Worm (Caenorhabditis elegans): ENCODE results near the gene srlf-23.

srlf-23 gene

DNA sequence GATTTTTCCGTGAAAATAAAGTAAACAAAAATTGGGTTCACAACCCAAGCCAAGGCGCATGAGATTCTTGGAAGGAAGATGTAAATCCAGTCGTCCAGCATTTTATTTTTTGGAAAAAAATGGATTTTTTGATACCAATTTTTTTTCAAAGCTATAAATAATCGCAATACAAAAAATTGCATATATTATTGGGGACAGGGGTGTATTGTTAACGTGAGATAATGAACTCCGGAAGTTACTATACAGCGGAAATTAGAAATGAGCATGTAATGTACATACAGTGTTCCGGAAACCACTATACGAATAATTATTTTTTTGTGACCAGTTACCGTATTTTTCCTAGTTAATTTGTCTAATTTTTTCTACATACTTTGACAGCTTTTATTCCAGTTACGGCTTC, 9.0 kb downstream of the srlf-23 start, which contains the start of gene srj-38:
Gene srj-38, minus strand, starts transcription at position 101 of the 400 bp plus-strand sequence.
- TF ChIP-seq hmg-1.1 (GFP tag; IDR thresholded peaks at IDR 0.05) (no peak), mxl-3 (GFP tag; optimal IDR thresholded peaks at IDR 0.05) (no peak), zfp-3 (GFP tag; conservative IDR thresholded peaks at IDR 0.05) (no peak), arid-1 (GFP tag; conservative IDR thresholded peaks at IDR 0.05) (no peak)

DNA sequence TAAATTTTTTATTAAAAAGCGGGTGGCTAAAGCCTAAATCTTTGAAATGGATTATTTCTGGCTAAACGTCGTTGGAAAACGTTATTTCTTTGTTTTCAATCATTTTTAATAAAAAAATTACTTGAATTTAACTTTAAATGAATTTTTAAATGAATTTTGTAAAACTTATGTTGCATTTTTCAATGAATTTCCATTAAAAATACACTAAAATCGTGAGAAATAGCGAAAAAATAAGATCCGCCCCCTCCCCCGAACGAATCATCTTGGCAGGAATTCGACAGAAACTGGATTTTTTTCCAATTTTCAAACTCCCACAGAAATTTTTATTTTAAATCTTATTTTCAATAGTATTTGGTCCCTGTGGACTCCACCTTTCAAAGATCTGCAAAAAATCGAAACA, 14.2 kb downstream of the srlf-23 start, which contains the start of gene srg-53:
Gene srg-53, plus strand, starts transcription at position 301 of the 400 bp plus-strand sequence.
- no peak for TF ChIP-seq Y105C5A.15 (GFP tag; IDR thresholded peaks at IDR 0.05)
- no peak for TF ChIP-seq hif-1 (tag; optimal IDR thresholded peaks at IDR 0.05)
- TF ChIP-seq ceh-32 (tag; optimal IDR thresholded peaks at IDR 0.05; ENCODE audit: poor library complexity), result no peak
- TF ChIP-seq vab-7 (GFP tag; IDR thresholded peaks at IDR 0.05), result no peak
- TF ChIP-seq pqm-1 (tag; optimal IDR thresholded peaks at IDR 0.05), result no peak
- no peak for TF ChIP-seq ztf-7 (tag; optimal IDR thresholded peaks at IDR 0.05)
- no peak for TF ChIP-seq Y75B8A.6 (GFP tag; IDR thresholded peaks at IDR 0.05)
- TF ChIP-seq hlh-11 (tag; optimal IDR thresholded peaks at IDR 0.05), result no peak
- no peak for TF ChIP-seq lim-7 (GFP tag; IDR thresholded peaks at IDR 0.05)
- no peak for TF ChIP-seq daf-8 (GFP tag; IDR thresholded peaks at IDR 0.05)
- no peak for TF ChIP-seq pha-4 (GFP tag; IDR thresholded peaks at IDR 0.05)
- TF ChIP-seq pha-4 (tag; optimal IDR thresholded peaks at IDR 0.05), result no peak
- TF ChIP-seq lin-13 (GFP tag; optimal IDR thresholded peaks at IDR 0.05), result no peak
- TF ChIP-seq dmd-9 (GFP tag; IDR thresholded peaks at IDR 0.05), result no peak
- no peak for TF ChIP-seq nhr-42 (GFP tag; IDR thresholded peaks at IDR 0.05)

DNA sequence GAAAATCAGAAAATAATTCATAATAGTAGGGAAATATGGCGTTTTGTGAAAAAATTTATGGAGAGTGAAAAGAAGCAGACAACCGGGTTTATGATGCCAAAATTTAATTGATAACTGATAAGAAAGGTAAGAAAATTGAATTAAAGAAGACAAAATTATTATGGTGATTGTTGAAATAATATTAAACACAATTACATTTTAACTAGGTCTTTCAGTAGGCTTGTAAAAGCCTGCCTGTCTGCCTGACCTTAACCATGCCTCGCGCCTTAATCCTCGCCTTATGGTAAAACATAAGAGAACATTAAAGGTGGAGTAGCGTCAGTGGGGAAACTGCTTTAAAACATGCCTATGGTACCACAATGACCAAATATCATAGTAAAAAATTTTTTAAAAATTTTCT, 14.8 kb downstream of the srlf-23 start, which contains the start of gene T02B11.8:
Gene T02B11.8, minus strand, starts transcription at position 101 of the 400 bp plus-strand sequence.
- no peak for TF ChIP-seq Y105C5A.15 (GFP tag; IDR thresholded peaks at IDR 0.05)

DNA sequence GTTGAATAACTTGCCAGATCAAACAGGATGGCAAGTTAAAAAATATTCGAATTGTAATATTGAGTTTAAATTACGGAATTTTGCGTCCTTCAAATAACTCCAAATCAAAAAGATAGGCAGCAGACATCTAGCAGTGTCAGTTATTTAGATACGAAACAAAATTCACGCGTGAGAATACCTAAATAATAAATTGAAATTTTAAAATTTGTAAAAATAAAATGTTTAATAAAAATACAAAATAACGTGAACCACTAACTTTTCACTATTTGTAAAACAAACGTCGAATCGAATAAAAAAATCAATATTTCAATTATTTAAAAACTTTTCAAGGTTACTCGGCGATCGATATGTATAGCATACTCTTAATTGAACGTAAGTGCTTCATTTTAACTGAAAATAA, 17.4 kb downstream of the srlf-23 start, which contains the start of gene T02B11.9:
Gene T02B11.9, plus strand, starts transcription at position 301 of the 400 bp plus-strand sequence.
- TF ChIP-seq nhr-237 (tag; optimal IDR thresholded peaks at IDR 0.05) (no peak), zfp-2 (tag; optimal IDR thresholded peaks at IDR 0.05) (no peak), dpl-1 (GFP tag; optimal IDR thresholded peaks at IDR 0.05) (no peak), ctbp-1 (GFP tag; IDR thresholded peaks at IDR 0.05) (no peak), ceh-20 (GFP tag; IDR thresholded peaks at IDR 0.05) (no peak), Y75B8A.6 (GFP tag; IDR thresholded peaks at IDR 0.05) (no peak), lsy-2 (tag; optimal IDR thresholded peaks at IDR 0.05) (no peak), set-16 (GFP tag; IDR thresholded peaks at IDR 0.05) (no peak), zip-11 (GFP tag; IDR thresholded peaks at IDR 0.05) (no peak), hlh-11 (tag; optimal IDR thresholded peaks at IDR 0.05) (no peak), rbr-2 (tag; optimal IDR thresholded peaks at IDR 0.05) (no peak), cey-2 (tag; optimal IDR thresholded peaks at IDR 0.05; ENCODE audit: borderline replicate concordance, insufficient read depth) (no peak)

DNA sequence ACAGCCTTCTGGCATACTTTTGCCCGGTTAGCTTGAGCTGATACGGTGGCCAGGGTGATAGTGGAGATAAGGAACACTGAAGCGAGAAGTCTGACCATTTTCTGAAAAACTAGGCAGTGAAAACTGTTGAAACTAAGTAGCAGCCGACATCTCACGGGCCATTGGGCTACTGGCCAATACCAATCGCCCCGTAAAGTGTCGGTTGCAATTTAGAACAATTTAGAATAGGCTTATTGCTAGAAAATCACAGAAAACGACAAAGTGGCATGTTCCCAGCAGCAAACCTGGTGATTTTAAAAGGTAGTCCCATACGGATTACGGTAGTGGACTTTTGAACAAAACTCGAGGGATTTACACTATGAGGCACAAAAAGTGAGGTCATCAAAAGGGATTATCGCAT, 22.3 kb downstream of the srlf-23 start, which contains the start of gene T02B11.4:
Gene T02B11.4, minus strand, starts transcription at position 101 of the 400 bp plus-strand sequence.
- TF ChIP-seq nhr-48 (tag; optimal IDR thresholded peaks at IDR 0.05) (no peak), saeg-2 (GFP tag; IDR thresholded peaks at IDR 0.05) (no peak), cey-2 (tag; optimal IDR thresholded peaks at IDR 0.05; ENCODE audit: borderline replicate concordance, insufficient read depth) (no peak), daf-12 (tag; optimal IDR thresholded peaks at IDR 0.05) (no peak), ama-1 (optimal IDR thresholded peaks at IDR 0.05) (no peak), mxl-2 (GFP tag; conservative IDR thresholded peaks at IDR 0.05) (no peak), nhr-42 (GFP tag; IDR thresholded peaks at IDR 0.05) (no peak), nhr-76 (tag; optimal IDR thresholded peaks at IDR 0.05) (no peak), daf-8 (GFP tag; IDR thresholded peaks at IDR 0.05) (no peak), aha-1 (tag) (no peak), unc-39 (tag; optimal IDR thresholded peaks at IDR 0.05) (no peak), Y48G9A.11 (GFP tag; IDR thresholded peaks at IDR 0.05) (no peak), daf-16 (GFP tag; optimal IDR thresholded peaks at IDR 0.05) (no peak), daf-16 (tag; optimal IDR thresholded peaks at IDR 0.05) (no peak), egl-27 (tag; optimal IDR thresholded peaks at IDR 0.05) (no peak), sdz-12 (GFP tag; optimal IDR thresholded peaks at IDR 0.05) (no peak), dpl-1 (GFP tag; optimal IDR thresholded peaks at IDR 0.05) (no peak), lim-7 (GFP tag; IDR thresholded peaks at IDR 0.05) (no peak)
